In the genomic region with DNA sequence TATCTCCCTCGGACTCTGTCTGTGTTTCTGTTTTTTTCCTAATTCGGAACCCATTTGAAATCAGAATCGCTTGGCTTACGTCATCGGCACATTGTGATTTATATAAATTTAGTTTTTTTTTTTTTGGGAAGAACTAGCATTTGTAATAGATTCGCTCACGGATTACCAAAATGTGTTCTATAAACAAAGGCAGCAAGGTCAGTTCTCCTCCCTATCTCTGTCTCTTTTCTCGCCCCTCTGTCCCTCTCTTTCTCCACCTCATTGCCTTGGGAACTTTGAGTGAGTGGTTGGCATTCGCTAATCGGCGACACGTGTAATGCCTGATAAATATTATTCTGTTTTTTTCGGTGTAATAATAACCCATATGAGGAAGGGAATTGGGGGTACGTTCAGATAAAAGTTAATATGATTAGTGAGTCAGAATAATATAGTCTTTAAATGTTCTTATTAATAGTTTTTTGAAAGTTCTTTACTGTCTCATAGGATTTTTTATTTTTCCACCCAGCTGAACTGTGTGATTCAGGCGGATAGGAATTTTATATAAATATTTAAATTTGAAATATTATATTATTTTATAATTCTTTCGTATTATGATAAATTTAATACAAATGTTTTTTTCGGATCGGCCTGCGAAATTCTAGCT, we compare ENCODE assay signal across 5 fruit fly cellular contexts.
TF ChIP-seq lines count a peak whose summit lies in the region.

No protein-coding gene starts in this region.

- TF ChIP-seq CTCF in whole organism, embryonic (GFP tag; optimal IDR thresholded peaks at IDR 0.05; lab: Kevin White, UChicago) = no peak

TF ChIP-seq in whole organism, 6 proteins besides CTCF, POLR2A, EP300 and RAD21:
- TF ChIP-seq CG8478 (optimal IDR thresholded peaks at IDR 0.05; lab: Kevin White, UChicago) = no peak
- TF ChIP-seq Dll (optimal IDR thresholded peaks at IDR 0.05; lab: Kevin White, UChicago) = no peak
- TF ChIP-seq usp (GFP tag; optimal IDR thresholded peaks at IDR 0.05; lab: Kevin White, UChicago) = no peak
- no peak for TF ChIP-seq EcR (GFP tag; optimal IDR thresholded peaks at IDR 0.05; lab: Kevin White, UChicago)
- peak; percentile 21 for TF ChIP-seq pan (optimal IDR thresholded peaks at IDR 0.05; lab: Kevin White, UChicago)

TF ChIP-seq in whole organism, adult, 20 proteins besides CTCF, POLR2A, EP300 and RAD21:
- peak; percentile 54 for TF ChIP-seq kay (GFP tag; lab: Kevin White, UChicago; ENCODE audit: borderline replicate concordance)
- TF ChIP-seq CG14711 (tag; optimal IDR thresholded peaks at IDR 0.05; lab: Kevin White, UChicago) = no peak

TF ChIP-seq in whole organism, embryonic, 481 proteins besides CTCF, POLR2A, EP300 and RAD21 (continues in another document):
- TF ChIP-seq HLHmδ (GFP tag; optimal IDR thresholded peaks at IDR 0.05; lab: Kevin White, UChicago) = no peak
- TF ChIP-seq CG3065 (GFP tag; optimal IDR thresholded peaks at IDR 0.05; lab: Kevin White, UChicago) = no peak
- TF ChIP-seq cwo (GFP tag; optimal IDR thresholded peaks at IDR 0.05; lab: Kevin White, UChicago) = peak; percentile 87
- TF ChIP-seq Usf (GFP tag; optimal IDR thresholded peaks at IDR 0.05; lab: Kevin White, UChicago) = no peak
- no peak for TF ChIP-seq Kr (GFP tag; optimal IDR thresholded peaks at IDR 0.05; lab: Kevin White, UChicago)
- TF ChIP-seq onecut (GFP tag; IDR thresholded peaks at IDR 0.05; lab: Robert Waterston, UW) = no peak
- 0 out of 2 replicates have a peak, but pooled peaks have one; percentile 22 for TF ChIP-seq CG32532 (GFP tag; IDR thresholded peaks at IDR 0.05; lab: Robert Waterston, UW)
- no peak for TF ChIP-seq CG8089 (GFP tag; optimal IDR thresholded peaks at IDR 0.05; lab: Kevin White, UChicago)
- TF ChIP-seq Atf6 (GFP tag; IDR thresholded peaks at IDR 0.05; lab: Robert Waterston, UW) = no peak
- TF ChIP-seq CG7786 (GFP tag; optimal IDR thresholded peaks at IDR 0.05; lab: Kevin White, UChicago) = no peak
- peak; percentile 37 for TF ChIP-seq CG13894 (tag; optimal IDR thresholded peaks at IDR 0.05; lab: Kevin White, UChicago)
- no peak for TF ChIP-seq sisA (GFP tag; IDR thresholded peaks at IDR 0.05; lab: Robert Waterston, UW)
- peak; percentile 5 for TF ChIP-seq scrt (GFP tag; optimal IDR thresholded peaks at IDR 0.05; lab: Kevin White, UChicago)
- TF ChIP-seq CG33213 (GFP tag; optimal IDR thresholded peaks at IDR 0.05; lab: Kevin White, UChicago) = no peak
- peak; percentile 20 for TF ChIP-seq Dek (tag; optimal IDR thresholded peaks at IDR 0.05; lab: Kevin White, UChicago)
- TF ChIP-seq chif (GFP tag; optimal IDR thresholded peaks at IDR 0.05; lab: Kevin White, UChicago) = no peak
- peak; percentile 39 for TF ChIP-seq Hmr (GFP tag; optimal IDR thresholded peaks at IDR 0.05; lab: Kevin White, UChicago)
- no peak for TF ChIP-seq HmgD (GFP tag; optimal IDR thresholded peaks at IDR 0.05; lab: Kevin White, UChicago)
- peak; percentile 34 for TF ChIP-seq CG2678 (tag; optimal IDR thresholded peaks at IDR 0.05; lab: Kevin White, UChicago)
- peak; percentile 24 for TF ChIP-seq CG7556 (GFP tag; optimal IDR thresholded peaks at IDR 0.05; lab: Kevin White, UChicago)
- TF ChIP-seq lmd (GFP tag; IDR thresholded peaks at IDR 0.05; lab: Robert Waterston, UW) = no peak
- TF ChIP-seq CG8765 (GFP tag; IDR thresholded peaks at IDR 0.05; lab: Robert Waterston, UW) = no peak
- peak; percentile 23 for TF ChIP-seq CG13775 (GFP tag; optimal IDR thresholded peaks at IDR 0.05; lab: Kevin White, UChicago)
- TF ChIP-seq Myb (GFP tag; optimal IDR thresholded peaks at IDR 0.05; lab: Kevin White, UChicago) = no peak
- no peak for TF ChIP-seq CG10431 (GFP tag; optimal IDR thresholded peaks at IDR 0.05; lab: Kevin White, UChicago)
- TF ChIP-seq CG17359 (tag; optimal IDR thresholded peaks at IDR 0.05; lab: Kevin White, UChicago) = no peak

TF ChIP-seq in whole organism, prepupa, 60 proteins besides CTCF, POLR2A, EP300 and RAD21:
- no peak for TF ChIP-seq CG16779 (tag; optimal IDR thresholded peaks at IDR 0.05; lab: Kevin White, UChicago)
- no peak for TF ChIP-seq CG11294 (GFP tag; IDR thresholded peaks at IDR 0.05; lab: Robert Waterston, UW)
- TF ChIP-seq CG3919 (GFP tag; optimal IDR thresholded peaks at IDR 0.05; lab: Kevin White, UChicago) = no peak
- no peak for TF ChIP-seq fkh (GFP tag; optimal IDR thresholded peaks at IDR 0.05; lab: Kevin White, UChicago)
- TF ChIP-seq Eip78C (GFP tag; lab: Kevin White, UChicago) = peak; percentile 27
- TF ChIP-seq Ets96B (tag; optimal IDR thresholded peaks at IDR 0.05; lab: Kevin White, UChicago) = no peak
- no peak for TF ChIP-seq eg (GFP tag; IDR thresholded peaks at IDR 0.05; lab: Robert Waterston, UW)
- TF ChIP-seq cyc (GFP tag; optimal IDR thresholded peaks at IDR 0.05; lab: Kevin White, UChicago) = no peak
- peak; percentile 8 for TF ChIP-seq Sox14 (GFP tag; optimal IDR thresholded peaks at IDR 0.05; lab: Kevin White, UChicago)
- TF ChIP-seq acj6 (GFP tag; optimal IDR thresholded peaks at IDR 0.05; lab: Kevin White, UChicago) = no peak
- no peak for TF ChIP-seq esn (GFP tag; optimal IDR thresholded peaks at IDR 0.05; lab: Kevin White, UChicago)
- no peak for TF ChIP-seq dac (GFP tag; optimal IDR thresholded peaks at IDR 0.05; lab: Kevin White, UChicago)
- no peak for TF ChIP-seq CG15336 (GFP tag; IDR thresholded peaks at IDR 0.05; lab: Robert Waterston, UW)
- TF ChIP-seq vri (GFP tag; optimal IDR thresholded peaks at IDR 0.05; lab: Kevin White, UChicago) = peak; percentile 61
- TF ChIP-seq Eip93F (GFP tag; optimal IDR thresholded peaks at IDR 0.05; lab: Kevin White, UChicago) = no peak
- TF ChIP-seq CG8119 (GFP tag; IDR thresholded peaks at IDR 0.05; lab: Robert Waterston, UW) = no peak
- no peak for TF ChIP-seq net (GFP tag; optimal IDR thresholded peaks at IDR 0.05; lab: Kevin White, UChicago)
- TF ChIP-seq svp (GFP tag; lab: Kevin White, UChicago) = peak; percentile 60
- no peak for TF ChIP-seq CG9139 (GFP tag; optimal IDR thresholded peaks at IDR 0.05; lab: Kevin White, UChicago)
- no peak for TF ChIP-seq dsx (GFP tag; optimal IDR thresholded peaks at IDR 0.05; lab: Kevin White, UChicago; ENCODE audit: poor library complexity, severe bottlenecking)
- TF ChIP-seq topi (GFP tag; optimal IDR thresholded peaks at IDR 0.05; lab: Kevin White, UChicago) = no peak
- TF ChIP-seq Hr39 (GFP tag; optimal IDR thresholded peaks at IDR 0.05; lab: Kevin White, UChicago) = no peak
- no peak for TF ChIP-seq CG34406 (GFP tag; optimal IDR thresholded peaks at IDR 0.05; lab: Kevin White, UChicago)
- TF ChIP-seq Lpt (GFP tag; optimal IDR thresholded peaks at IDR 0.05; lab: Kevin White, UChicago) = no peak
- TF ChIP-seq OdsH (GFP tag; optimal IDR thresholded peaks at IDR 0.05; lab: Kevin White, UChicago) = no peak
- no peak for TF ChIP-seq spab (GFP tag; optimal IDR thresholded peaks at IDR 0.05; lab: Kevin White, UChicago)
- no peak for TF ChIP-seq CG11902 (GFP tag; optimal IDR thresholded peaks at IDR 0.05; lab: Kevin White, UChicago)
- TF ChIP-seq CG10669 (GFP tag; optimal IDR thresholded peaks at IDR 0.05; lab: Kevin White, UChicago) = no peak

TF ChIP-seq in whole organism, wandering third instar larva, 38 proteins besides CTCF, POLR2A, EP300 and RAD21:
- TF ChIP-seq h (GFP tag; optimal IDR thresholded peaks at IDR 0.05; lab: Kevin White, UChicago) (peak; percentile 29), Rel (GFP tag; optimal IDR thresholded peaks at IDR 0.05; lab: Kevin White, UChicago) (no peak), Rel (tag; optimal IDR thresholded peaks at IDR 0.05; lab: Kevin White, UChicago) (peak; percentile 17), tai (GFP tag; optimal IDR thresholded peaks at IDR 0.05; lab: Kevin White, UChicago) (no peak)
